Fruit fly (Drosophila melanogaster) whole organism, embryonic: ENCODE measurements around the gene CG5968.

Source experiments
- ATbp ChIP-seq: fragments of 200-800 bp; sonication (Bioruptor generic); optimal IDR thresholded peaks from 2 replicates; lab custom pipeline; 2017; ENCODE audit warnings: missing biosample characterization, mild to moderate bottlenecking, missing genetic modification characterization, missing genetic modification reagents
- Bteb2 ChIP-seq: fragments of 200-800 bp; sonication (Bioruptor generic); optimal IDR thresholded peaks from 2 replicates; lab custom pipeline; 2016; ENCODE audit warnings: missing biosample characterization, missing genetic modification characterization
- CG10209 ChIP-seq: fragments of 200-800 bp; sonication (Bioruptor generic); optimal IDR thresholded peaks from 3 replicates; lab custom pipeline; 2017; ENCODE audit warnings: missing biosample characterization, mild to moderate bottlenecking, missing genetic modification characterization, missing genetic modification reagents
- CG10462 ChIP-seq: fragments of 200-800 bp; sonication (Bioruptor generic); optimal IDR thresholded peaks from 2 replicates; lab custom pipeline; 2016; ENCODE audit warnings: missing biosample characterization, missing genetic modification characterization
- CG10959 ChIP-seq: fragments of 200-800 bp; sonication (Bioruptor generic); IDR thresholded peaks from 2 replicates; pipeline ENCODE4 v1.3.6; 2022; ENCODE audit warnings: missing biosample characterization, missing genetic modification characterization
- CG12219 ChIP-seq: fragments of 200-800 bp; sonication (Bioruptor generic); optimal IDR thresholded peaks from 3 replicates; lab custom pipeline; 2018; ENCODE audit warnings: missing biosample characterization, mild to moderate bottlenecking, missing genetic modification characterization
- CG1603 ChIP-seq: fragments of 200-800 bp; sonication (Bioruptor generic); optimal IDR thresholded peaks from 2 replicates; lab custom pipeline; 2019; ENCODE audit warnings: missing biosample characterization, mild to moderate bottlenecking, missing genetic modification characterization, moderate library complexity
- CG16863 ChIP-seq: fragments of 200-800 bp; sonication (Bioruptor generic); optimal IDR thresholded peaks from 3 replicates; lab custom pipeline; 2016; ENCODE audit warnings: missing biosample characterization, missing genetic modification characterization
- CG18476 ChIP-seq: fragments of 200-800 bp; sonication (Bioruptor generic); optimal IDR thresholded peaks from 2 replicates; lab custom pipeline; 2016; ENCODE audit warnings: missing biosample characterization, mild to moderate bottlenecking, missing genetic modification characterization
- CG31224 ChIP-seq: fragments of 200-800 bp; sonication (Bioruptor generic); IDR thresholded peaks from 2 replicates; pipeline ENCODE4 v1.3.6; 2022; ENCODE audit warnings: missing biosample characterization, missing genetic modification characterization
- CG31388 ChIP-seq: fragments of 200-800 bp; sonication (Bioruptor generic); optimal IDR thresholded peaks from 2 replicates; lab custom pipeline; 2016; ENCODE audit warnings: missing biosample characterization, missing genetic modification characterization
- CG42726 ChIP-seq: fragments of 200-800 bp; sonication (Bioruptor generic); IDR thresholded peaks from 2 replicates; pipeline ENCODE4 v1.3.6; 2022; ENCODE audit warnings: missing biosample characterization, missing genetic modification characterization; ENCODE audit not compliant: partially characterized antibody
- CG4282 ChIP-seq: fragments of 200-800 bp; sonication (Bioruptor generic); optimal IDR thresholded peaks from 2 replicates; lab custom pipeline; 2016; ENCODE audit warnings: missing biosample characterization, missing genetic modification characterization
- CG6813 ChIP-seq: fragments of 200-800 bp; sonication (Bioruptor generic); optimal IDR thresholded peaks from 2 replicates; lab custom pipeline; 2017; ENCODE audit warnings: missing biosample characterization, missing genetic modification characterization, mild to moderate bottlenecking, moderate library complexity, missing genetic modification reagents
- CG8290 ChIP-seq, 3 experiments: fragments of 200-800 bp; sonication (Bioruptor generic); optimal IDR thresholded peaks; 2 replicates each; lab custom pipeline; 2016 to 2019; ENCODE audit warnings: missing biosample characterization in 3 of 3, missing genetic modification characterization in 3 of 3, mild to moderate bottlenecking in 2 of 3, moderate library complexity in 1 of 3
- CG9932 ChIP-seq: fragments of 200-800 bp; sonication (Bioruptor generic); IDR thresholded peaks from 2 replicates; pipeline ENCODE4 v1.3.6; 2022; ENCODE audit warnings: missing biosample characterization, missing genetic modification characterization
- Doc3 ChIP-seq: fragments of 200-800 bp; sonication (Bioruptor generic); IDR thresholded peaks from 3 replicates; pipeline ENCODE4 v1.3.6; 2022; ENCODE audit warnings: missing biosample characterization, missing genetic modification characterization; ENCODE audit not compliant: partially characterized antibody
- Lim3 ChIP-seq: fragments of 200-800 bp; sonication (Bioruptor generic); IDR thresholded peaks from 2 replicates; pipeline ENCODE4 v1.3.6; 2022; ENCODE audit warnings: missing biosample characterization, missing genetic modification characterization
- Max ChIP-seq: fragments of 200-800 bp; sonication (Bioruptor generic); optimal IDR thresholded peaks from 2 replicates; lab custom pipeline; 2016; ENCODE audit warnings: missing biosample characterization, mild to moderate bottlenecking, missing genetic modification characterization
- Nf-YC ChIP-seq: fragments of 200-800 bp; optimal IDR thresholded peaks from 3 replicates; lab custom pipeline; 2019; ENCODE audit warnings: missing biosample characterization, mild to moderate bottlenecking, missing genetic modification characterization, moderate library complexity
- Ptx1 ChIP-seq: fragments of 200-800 bp; sonication (Bioruptor generic); IDR thresholded peaks from 2 replicates; pipeline ENCODE4 v1.3.6; 2022; ENCODE audit warnings: missing biosample characterization, missing genetic modification characterization
- Rfx ChIP-seq: fragments of 200-800 bp; sonication (Bioruptor generic); IDR thresholded peaks from 2 replicates; pipeline ENCODE4 v1.3.6; 2022; ENCODE audit warnings: missing biosample characterization, missing genetic modification characterization
- Scr ChIP-seq: fragments of 200-800 bp; sonication (Bioruptor generic); IDR thresholded peaks from 2 replicates; pipeline ENCODE4 v1.3.6; 2022; ENCODE audit warnings: missing biosample characterization, missing genetic modification characterization; ENCODE audit not compliant: partially characterized antibody
- Sox102F ChIP-seq: fragments of 200-800 bp; sonication (Bioruptor generic); optimal IDR thresholded peaks from 2 replicates; lab custom pipeline; 2018; ENCODE audit warnings: missing biosample characterization, mild to moderate bottlenecking, missing genetic modification characterization, moderate library complexity
- Spps ChIP-seq: fragments of 200-800 bp; sonication (Bioruptor generic); optimal IDR thresholded peaks from 2 replicates; lab custom pipeline; 2018; ENCODE audit warnings: missing biosample characterization, mild to moderate bottlenecking, missing genetic modification characterization
- Trl ChIP-seq, 3 experiments: fragments of >200 bp in 2 of 3; fragments of 200-800 bp in 1 of 3; sonication (Bioruptor generic) in 1 of 3; optimal IDR thresholded peaks; 2 replicates in 1 of 3; 3 replicates in 2 of 3; lab custom pipeline; 2016 to 2017; ENCODE audit warnings: missing biosample characterization in 1 of 3, missing genetic modification characterization in 1 of 3
- ac ChIP-seq: fragments of 200-800 bp; sonication (Bioruptor generic); optimal IDR thresholded peaks from 3 replicates; lab custom pipeline; 2017; ENCODE audit warnings: missing biosample characterization, mild to moderate bottlenecking, missing genetic modification characterization
- ato ChIP-seq: fragments of 200-800 bp; sonication (Bioruptor generic); IDR thresholded peaks from 2 replicates; pipeline ENCODE4 v1.3.6; 2022; ENCODE audit warnings: missing biosample characterization, missing genetic modification characterization; ENCODE audit not compliant: partially characterized antibody
- cato ChIP-seq: fragments of 200-800 bp; sonication (Bioruptor generic); optimal IDR thresholded peaks from 2 replicates; lab custom pipeline; 2016; ENCODE audit warnings: missing biosample characterization, missing genetic modification characterization, borderline replicate concordance
- chinmo ChIP-seq: fragments of 200-800 bp; sonication (Bioruptor generic); IDR thresholded peaks from 4 replicates; pipeline ENCODE4 v1.3.6; 2022; ENCODE audit warnings: missing biosample characterization, missing genetic modification characterization; ENCODE audit not compliant: partially characterized antibody
- chm ChIP-seq: fragments of 200-800 bp; sonication (Bioruptor generic); IDR thresholded peaks from 2 replicates; pipeline ENCODE4 v1.3.6; 2022; ENCODE audit warnings: missing biosample characterization, missing genetic modification characterization
- crol ChIP-seq: fragments of 200-800 bp; sonication (Bioruptor generic); IDR thresholded peaks from 2 replicates; pipeline ENCODE4 v1.3.6; 2022; ENCODE audit warnings: missing biosample characterization, missing genetic modification characterization
- fd3F ChIP-seq: fragments of 200-800 bp; sonication (Bioruptor generic); optimal IDR thresholded peaks from 2 replicates; lab custom pipeline; 2018; ENCODE audit warnings: missing biosample characterization, mild to moderate bottlenecking, missing genetic modification characterization, moderate library complexity
- fd64A ChIP-seq: fragments of 200-800 bp; sonication (Bioruptor generic); optimal IDR thresholded peaks from 3 replicates; lab custom pipeline; 2018; ENCODE audit warnings: missing biosample characterization, mild to moderate bottlenecking, missing genetic modification characterization
- gt ChIP-seq: fragments of 200-800 bp; sonication (Bioruptor generic); IDR thresholded peaks from 2 replicates; pipeline ENCODE4 v1.3.6; 2022; ENCODE audit warnings: missing biosample characterization, missing genetic modification characterization
- hbn ChIP-seq: fragments of 200-800 bp; sonication (Bioruptor generic); IDR thresholded peaks from 2 replicates; pipeline ENCODE4 v1.3.6; 2022; ENCODE audit warnings: missing biosample characterization, missing genetic modification characterization; ENCODE audit not compliant: partially characterized antibody
- lola ChIP-seq, 3 experiments: fragments of >200 bp in 2 of 3; fragments of 200-800 bp in 1 of 3; sonication (Bioruptor generic) in 1 of 3; optimal IDR thresholded peaks; 2 replicates each; lab custom pipeline; 2017 to 2019; ENCODE audit warnings: missing biosample characterization in 3 of 3, missing genetic modification characterization in 3 of 3, mild to moderate bottlenecking in 1 of 3, moderate library complexity in 1 of 3
- mld ChIP-seq: fragments of 200-800 bp; sonication (Bioruptor generic); IDR thresholded peaks from 3 replicates; pipeline ENCODE4 v1.3.6; 2022; ENCODE audit warnings: missing biosample characterization, missing genetic modification characterization; ENCODE audit not compliant: partially characterized antibody
- nau ChIP-seq: fragments of 200-800 bp; sonication (Bioruptor generic); optimal IDR thresholded peaks from 3 replicates; lab custom pipeline; 2017; ENCODE audit warnings: missing biosample characterization, mild to moderate bottlenecking, missing genetic modification characterization, missing genetic modification reagents
- nom ChIP-seq: fragments of 200-800 bp; sonication (Bioruptor generic); optimal IDR thresholded peaks from 2 replicates; lab custom pipeline; 2017; ENCODE audit warnings: missing biosample characterization, missing genetic modification characterization, mild to moderate bottlenecking, moderate library complexity, missing genetic modification reagents
- rib ChIP-seq: fragments of 200-800 bp; sonication (Bioruptor generic); IDR thresholded peaks from 2 replicates; pipeline ENCODE4 v1.3.6; 2022; ENCODE audit warnings: missing biosample characterization, missing genetic modification characterization
- shn ChIP-seq: fragments of 200-800 bp; sonication (Bioruptor generic); optimal IDR thresholded peaks from 3 replicates; lab custom pipeline; 2016; ENCODE audit warnings: missing biosample characterization, missing genetic modification characterization
- slbo ChIP-seq: fragments of 200-800 bp; sonication (Bioruptor generic); IDR thresholded peaks from 2 replicates; pipeline ENCODE4 v1.3.6; 2022; ENCODE audit warnings: missing biosample characterization, missing genetic modification characterization
- sob ChIP-seq: fragments of 200-800 bp; sonication (Bioruptor generic); IDR thresholded peaks from 2 replicates; pipeline ENCODE4 v1.3.6; 2022; ENCODE audit warnings: missing biosample characterization, missing genetic modification characterization
- sug ChIP-seq: fragments of 200-800 bp; optimal IDR thresholded peaks from 2 replicates; lab custom pipeline; 2019; ENCODE audit warnings: missing biosample characterization, mild to moderate bottlenecking, missing genetic modification characterization, moderate library complexity
- ttk ChIP-seq: fragments of 200-800 bp; sonication (Bioruptor generic); IDR thresholded peaks from 2 replicates; pipeline ENCODE4 v2.1.2; 2022; ENCODE audit warnings: missing biosample characterization, missing genetic modification characterization
- vnd ChIP-seq: fragments of 200-800 bp; sonication (Bioruptor generic); IDR thresholded peaks from 3 replicates; pipeline ENCODE4 v1.3.6; 2022; ENCODE audit warnings: missing biosample characterization, missing genetic modification characterization; ENCODE audit not compliant: partially characterized antibody

The CG5968 gene

dm6 chr2L:16525114-16525513 lies 24.6 kb downstream of the CG5968 start:
- TF ChIP-seq fd64A (no peak), crol (GFP tag; lab: Robert Waterston, UW) (peak; percentile 71), chinmo (GFP tag; lab: Robert Waterston, UW) (0 out of 4 replicates have a peak, but pooled peaks have one; percentile 8), Sox102F (GFP tag; lab: Kevin White, UChicago) (no peak), CG4282 (no peak), Rfx (GFP tag; lab: Robert Waterston, UW) (no peak; the same call in 1 of the 2 replicates), CG31224 (GFP tag; lab: Robert Waterston, UW) (peak; percentile 86), ttk (GFP tag; lab: Robert Waterston, UW) (0 out of 2 replicates have a peak, but pooled peaks have one; percentile 19), rib (GFP tag; lab: Robert Waterston, UW) (peak; percentile 36; the same call in 1 of the 2 replicates), CG9932 (GFP tag; lab: Robert Waterston, UW) (peak; percentile 42), nom (GFP tag; lab: Kevin White, UChicago) (peak; percentile 60), CG12219 (no peak), hbn (GFP tag; lab: Robert Waterston, UW) (0 out of 2 replicates have a peak, but pooled peaks have one; percentile 2)
- TF ChIP-seq, all 482 proteins: peak for 8

- no peak for TF ChIP-seq ac (GFP tag; lab: Kevin White, UChicago)
- 0 out of 2 replicates have a peak, but pooled peaks have one; percentile 29 for TF ChIP-seq rib (GFP tag; lab: Robert Waterston, UW)
- no peak for TF ChIP-seq Trl (optimal IDR thresholded peaks at IDR 0.05; lab: Kevin White, UChicago)
- TF ChIP-seq Trl (GFP tag; optimal IDR thresholded peaks at IDR 0.05; lab: Kevin White, UChicago): no peak
- TF ChIP-seq ato (GFP tag; lab: Robert Waterston, UW): no peak
- TF ChIP-seq vnd (GFP tag; lab: Robert Waterston, UW): no peak
- no peak for TF ChIP-seq CG1603 (tag; lab: Kevin White, UChicago)
- TF ChIP-seq fd3F (GFP tag; lab: Kevin White, UChicago): no peak
- no peak for TF ChIP-seq Scr (GFP tag; lab: Robert Waterston, UW)
- TF ChIP-seq CG18476: no peak
- no peak for TF ChIP-seq cato (GFP tag; lab: Kevin White, UChicago)
- no peak for TF ChIP-seq sob (GFP tag; lab: Robert Waterston, UW)
- no peak for TF ChIP-seq CG42726 (GFP tag; lab: Robert Waterston, UW)
- no peak for TF ChIP-seq Lim3 (GFP tag; lab: Robert Waterston, UW)
- no peak for TF ChIP-seq lola (GFP tag; optimal IDR thresholded peaks at IDR 0.05; lab: Kevin White, UChicago)
- no peak for TF ChIP-seq Bteb2 (GFP tag; lab: Kevin White, UChicago)
- TF ChIP-seq CG10462 (GFP tag; lab: Kevin White, UChicago): no peak
- no peak; the same call in 1 of the 2 replicates for TF ChIP-seq CG10959 (GFP tag; lab: Robert Waterston, UW)
- TF ChIP-seq CG10209: no peak
- TF ChIP-seq mld (GFP tag; lab: Robert Waterston, UW): no peak
- no peak for TF ChIP-seq Ptx1 (GFP tag; lab: Robert Waterston, UW)
- TF ChIP-seq gt (GFP tag; lab: Robert Waterston, UW): no peak
- no peak for TF ChIP-seq CG16863
- no peak for TF ChIP-seq chm (GFP tag; lab: Robert Waterston, UW)
- peak; percentile 8 for TF ChIP-seq nau (GFP tag; lab: Kevin White, UChicago)
- TF ChIP-seq CG8290 (GFP tag; optimal IDR thresholded peaks at IDR 0.05; lab: Kevin White, UChicago): no peak
- TF ChIP-seq CG8290 (tag; optimal IDR thresholded peaks at IDR 0.05; lab: Kevin White, UChicago): peak in 1 of 2 experiments; percentile 37
- no peak for TF ChIP-seq Max (GFP tag; lab: Kevin White, UChicago)
- peak; percentile 73 for TF ChIP-seq CG6813
- no peak for TF ChIP-seq Spps (tag; lab: Kevin White, UChicago)
- no peak for TF ChIP-seq Doc3 (GFP tag; lab: Robert Waterston, UW)
- peak; percentile 74 for TF ChIP-seq ATbp (GFP tag; lab: Kevin White, UChicago)
- no peak for TF ChIP-seq shn (GFP tag; lab: Kevin White, UChicago)
- no peak for TF ChIP-seq CG31388
- TF ChIP-seq Nf-YC (tag; lab: Kevin White, UChicago): no peak
- TF ChIP-seq sug (tag; lab: Kevin White, UChicago): no peak
- TF ChIP-seq slbo: no peak
Observed at dm6 chr2L:16523091-16523490, 26.7 kb downstream of the CG5968 start.
